Worm (Caenorhabditis elegans) whole organism, L1 larva: ENCODE results near the gene F28C6.9.
A peak's percentile ranks its signal among the peaks of the same experiment; 100 is the strongest.

Experiments used
- F16B12.6 ChIP-seq: fragments of 150-350 bp; optimal IDR thresholded peaks from 2 replicates; lab custom pipeline; 2014; ENCODE audit warnings: missing biosample characterization, missing genetic modification characterization
- alr-1 ChIP-seq: fragments of 200-800 bp; sonication (Bioruptor generic); optimal IDR thresholded peaks from 2 replicates; lab custom pipeline; 2018; ENCODE audit warnings: borderline replicate concordance, mild to moderate bottlenecking, missing genetic modification characterization, missing compliant biosample characterization
- ama-1 ChIP-seq: fragments of 150-350 bp; optimal IDR thresholded peaks from 2 replicates; lab custom pipeline; 2014
- blmp-1 ChIP-seq: fragments of 150-350 bp; optimal IDR thresholded peaks from 2 replicates; lab custom pipeline; 2014; ENCODE audit warnings: missing biosample characterization, missing genetic modification characterization
- ceh-63 ChIP-seq: fragments of 200-800 bp; sonication (Bioruptor generic); optimal IDR thresholded peaks from 2 replicates; lab custom pipeline; 2018; ENCODE audit warnings: mild to moderate bottlenecking, missing genetic modification characterization, missing compliant biosample characterization
- ceh-82 ChIP-seq, 3 experiments: fragments of 150-350 bp in 1 of 3; sonication (generic microtip) in 2 of 3; optimal IDR thresholded peaks; 2 replicates each; lab custom pipeline; 2014 to 2017; ENCODE audit warnings: missing biosample characterization in 3 of 3, missing genetic modification characterization in 3 of 3
- ceh-88 ChIP-seq: fragments of 200-800 bp; sonication (Bioruptor generic); IDR thresholded peaks from 2 replicates; pipeline ENCODE4 v1.3.6; 2022; ENCODE audit warnings: missing genetic modification characterization, missing compliant biosample characterization
- ceh-90 ChIP-seq: sonication (generic microtip); optimal IDR thresholded peaks from 2 replicates; lab custom pipeline; 2016; ENCODE audit warnings: missing genetic modification characterization, missing compliant biosample characterization
- dsc-1 ChIP-seq: sonication (generic microtip); optimal IDR thresholded peaks from 2 replicates; lab custom pipeline; 2016; ENCODE audit warnings: mild to moderate bottlenecking, missing genetic modification characterization, missing compliant biosample characterization
- efl-3 ChIP-seq: fragments of 200-800 bp; sonication (Bioruptor generic); optimal IDR thresholded peaks from 2 replicates; lab custom pipeline; 2018; ENCODE audit warnings: mild to moderate bottlenecking, missing genetic modification characterization, missing compliant biosample characterization
- egl-27 ChIP-seq, 2 experiments: fragments of 150-350 bp in 1 of 2; sonication (generic microtip); optimal IDR thresholded peaks; 3 replicates each; lab custom pipeline; 2017 to 2018; ENCODE audit warnings: missing biosample characterization in 2 of 2, missing genetic modification characterization in 2 of 2, missing genetic modification reagents in 2 of 2
- elt-2 ChIP-seq: sonication (generic microtip); optimal IDR thresholded peaks from 2 replicates; lab custom pipeline; 2016; ENCODE audit warnings: missing genetic modification characterization, mild to moderate bottlenecking, inconsistent platforms, missing compliant biosample characterization, missing genetic modification reagents
- ets-5 ChIP-seq: fragments of 200-800 bp; sonication (Bioruptor generic); IDR thresholded peaks from 2 replicates; pipeline ENCODE4 v1.3.6; 2022; ENCODE audit warnings: missing genetic modification characterization, missing compliant biosample characterization
- fkh-10 ChIP-seq: sonication (generic microtip); optimal IDR thresholded peaks from 2 replicates; lab custom pipeline; 2017; ENCODE audit warnings: missing biosample characterization, missing genetic modification reagents, missing genetic modification characterization
- fkh-4 ChIP-seq: sonication (generic microtip); optimal IDR thresholded peaks from 2 replicates; lab custom pipeline; 2016; ENCODE audit warnings: missing compliant biosample characterization, missing genetic modification characterization, borderline replicate concordance
- fkh-8 ChIP-seq: sonication (generic microtip); optimal IDR thresholded peaks from 2 replicates; lab custom pipeline; 2016; ENCODE audit warnings: mild to moderate bottlenecking, missing genetic modification characterization, missing compliant biosample characterization
- fos-1 ChIP-seq: fragments of 150-350 bp; optimal IDR thresholded peaks from 2 replicates; lab custom pipeline; 2014; ENCODE audit warnings: missing biosample characterization, missing genetic modification characterization
- hlh-4 ChIP-seq: sonication (generic microtip); optimal IDR thresholded peaks from 2 replicates; lab custom pipeline; 2016; ENCODE audit warnings: mild to moderate bottlenecking, missing genetic modification characterization, missing compliant biosample characterization
- hpl-2 ChIP-seq: fragments of 150-350 bp; optimal IDR thresholded peaks from 2 replicates; lab custom pipeline; 2014; ENCODE audit warnings: missing biosample characterization, missing genetic modification reagents, missing genetic modification characterization
- irx-1 ChIP-seq: sonication (generic microtip); optimal IDR thresholded peaks from 2 replicates; lab custom pipeline; 2016; ENCODE audit warnings: missing genetic modification characterization, missing compliant biosample characterization
- isw-1 ChIP-seq: fragments of 200-800 bp; sonication (Bioruptor generic); IDR thresholded peaks from 2 replicates; pipeline ENCODE4 v1.3.6; 2022; ENCODE audit warnings: missing genetic modification characterization, missing compliant biosample characterization
- lin-13 ChIP-seq: fragments of 150-350 bp; optimal IDR thresholded peaks from 2 replicates; lab custom pipeline; 2014; ENCODE audit warnings: missing biosample characterization, missing genetic modification reagents, missing genetic modification characterization
- lin-14 ChIP-seq: fragments of 200-800 bp; sonication (Bioruptor generic); optimal IDR thresholded peaks from 2 replicates; lab custom pipeline; 2018; ENCODE audit warnings: mild to moderate bottlenecking, missing genetic modification characterization, moderate library complexity, missing compliant biosample characterization
- lin-15B ChIP-seq: fragments of 150-350 bp; sonication (generic microtip); optimal IDR thresholded peaks from 3 replicates; lab custom pipeline; 2014; ENCODE audit warnings: missing biosample characterization, missing genetic modification characterization
- lin-35 ChIP-seq, 2 experiments: fragments of 150-350 bp; optimal IDR thresholded peaks; 2 replicates each; lab custom pipeline; 2014; ENCODE audit warnings: missing biosample characterization in 2 of 2, missing genetic modification characterization in 2 of 2, missing genetic modification reagents in 2 of 2
- lin-39 ChIP-seq: fragments of 150-350 bp; optimal IDR thresholded peaks from 2 replicates; lab custom pipeline; 2014; ENCODE audit warnings: missing biosample characterization, missing genetic modification reagents, missing genetic modification characterization
- lsy-2 ChIP-seq, 2 experiments: fragments of 150-350 bp; optimal IDR thresholded peaks; 2 replicates each; lab custom pipeline; 2014; ENCODE audit warnings: missing biosample characterization in 2 of 2, missing genetic modification characterization in 2 of 2
- mef-2 ChIP-seq: fragments of 150-350 bp; optimal IDR thresholded peaks from 2 replicates; lab custom pipeline; 2014; ENCODE audit warnings: missing biosample characterization, missing genetic modification characterization
- nhr-11 ChIP-seq: fragments of 150-350 bp; optimal IDR thresholded peaks from 2 replicates; lab custom pipeline; 2014; ENCODE audit warnings: missing biosample characterization, missing genetic modification characterization
- nhr-12 ChIP-seq: sonication (generic microtip); optimal IDR thresholded peaks from 2 replicates; lab custom pipeline; 2017; ENCODE audit warnings: missing biosample characterization, missing genetic modification characterization
- nhr-19 ChIP-seq: fragments of 200-800 bp; sonication (Bioruptor generic); conservative IDR thresholded peaks from 2 replicates; pipeline ENCODE4 v1.3.6; 2022; ENCODE audit warnings: missing genetic modification characterization, missing compliant biosample characterization
- nhr-20 ChIP-seq: sonication (generic microtip); optimal IDR thresholded peaks from 2 replicates; lab custom pipeline; 2016; ENCODE audit warnings: mild to moderate bottlenecking, missing genetic modification characterization, missing compliant biosample characterization
- nhr-47 ChIP-seq: sonication (generic microtip); optimal IDR thresholded peaks from 2 replicates; lab custom pipeline; 2016; ENCODE audit warnings: mild to moderate bottlenecking, missing genetic modification characterization, moderate library complexity, missing compliant biosample characterization
- nhr-71 ChIP-seq: sonication (generic microtip); optimal IDR thresholded peaks from 2 replicates; lab custom pipeline; 2016; ENCODE audit warnings: mild to moderate bottlenecking, missing genetic modification characterization, moderate library complexity, missing compliant biosample characterization
- nhr-84 ChIP-seq: sonication (generic microtip); optimal IDR thresholded peaks from 2 replicates; lab custom pipeline; 2017; ENCODE audit warnings: missing biosample characterization, missing genetic modification characterization
- nhr-85 ChIP-seq: sonication (generic microtip); peaks from one replicate; lab custom pipeline; 2016; ENCODE audit warnings: missing genetic modification characterization, inconsistent platforms, missing compliant biosample characterization
- pqm-1 ChIP-seq: sonication (generic microtip); optimal IDR thresholded peaks from 3 replicates; lab custom pipeline; 2017; ENCODE audit warnings: missing biosample characterization, missing genetic modification characterization
- skn-1 ChIP-seq: fragments of 150-350 bp; optimal IDR thresholded peaks from 2 replicates; lab custom pipeline; 2014; ENCODE audit warnings: missing biosample characterization, missing genetic modification characterization
- sox-4 ChIP-seq: sonication (generic microtip); optimal IDR thresholded peaks from 2 replicates; lab custom pipeline; 2016; ENCODE audit warnings: missing genetic modification characterization, missing compliant biosample characterization
- tbx-2 ChIP-seq: sonication (generic microtip); optimal IDR thresholded peaks from 2 replicates; lab custom pipeline; 2016; ENCODE audit warnings: missing genetic modification characterization, missing compliant biosample characterization
- tlp-1 ChIP-seq: fragments of 150-350 bp; optimal IDR thresholded peaks from 2 replicates; lab custom pipeline; 2014; ENCODE audit warnings: missing biosample characterization, missing genetic modification characterization
- unc-130 ChIP-seq: fragments of 150-350 bp; optimal IDR thresholded peaks from 2 replicates; lab custom pipeline; 2017; ENCODE audit warnings: missing biosample characterization, missing genetic modification characterization, inconsistent platforms
- unc-62 ChIP-seq: fragments of 150-350 bp; optimal IDR thresholded peaks from 2 replicates; lab custom pipeline; 2014; ENCODE audit warnings: missing biosample characterization, missing genetic modification reagents, missing genetic modification characterization
- unc-86 ChIP-seq: sonication (generic microtip); optimal IDR thresholded peaks from 2 replicates; lab custom pipeline; 2016; ENCODE audit warnings: missing genetic modification characterization, missing compliant biosample characterization
- vab-15 ChIP-seq: sonication (generic microtip); optimal IDR thresholded peaks from 2 replicates; lab custom pipeline; 2017; ENCODE audit warnings: missing genotype, mild to moderate bottlenecking, missing genetic modification characterization, missing compliant biosample characterization
- ztf-11 ChIP-seq, 2 experiments: sonication (generic microtip); optimal IDR thresholded peaks; 2 replicates each; lab custom pipeline; 2016 to 2017; ENCODE audit warnings: missing genetic modification characterization in 2 of 2, missing biosample characterization in 1 of 2, missing compliant biosample characterization in 1 of 2
- ztf-4 ChIP-seq: fragments of 150-350 bp; optimal IDR thresholded peaks from 2 replicates; lab custom pipeline; 2014; ENCODE audit warnings: missing biosample characterization, missing genetic modification characterization

F28C6.9 gene

DNA sequence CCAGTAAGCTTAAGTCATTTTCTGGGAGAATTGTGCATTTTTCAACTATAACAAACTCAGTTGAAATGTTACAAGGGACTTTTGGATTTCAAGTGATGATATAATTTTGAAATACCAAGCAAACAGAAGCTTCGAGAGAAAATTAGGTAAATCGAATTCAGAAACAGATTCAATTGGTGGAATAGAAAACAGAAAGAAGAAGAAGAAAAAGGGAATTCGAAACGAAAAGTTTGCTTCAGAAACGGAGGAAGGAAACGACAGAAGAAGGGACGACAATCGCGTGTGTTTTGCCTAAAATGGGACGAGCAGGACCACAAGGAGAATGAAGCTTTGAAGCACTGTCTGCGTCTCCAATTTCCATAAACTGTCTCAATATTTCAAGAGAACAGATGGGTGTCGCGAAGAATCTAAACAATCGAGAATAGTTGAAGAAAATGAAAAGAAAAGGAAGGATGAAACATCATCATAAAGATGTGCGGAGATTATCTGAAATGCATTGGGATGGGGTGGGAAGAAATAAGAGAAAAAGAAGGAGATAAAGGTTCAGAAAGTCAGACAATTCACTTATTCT, 22.2 kb downstream of the F28C6.9 start (continued):
- TF ChIP-seq elt-2: no peak
- no peak for TF ChIP-seq pqm-1 (tag; lab: Kevin White, UChicago)
- no peak for TF ChIP-seq dsc-1 (tag; lab: Kevin White, UChicago)
- peak; percentile 14 for TF ChIP-seq blmp-1
- TF ChIP-seq F16B12.6: no peak
- TF ChIP-seq nhr-12 (tag; lab: Kevin White, UChicago): no peak
- TF ChIP-seq tbx-2: peak; percentile 39
- TF ChIP-seq fkh-10 (GFP tag; lab: Kevin White, UChicago): peak; percentile 14

DNA sequence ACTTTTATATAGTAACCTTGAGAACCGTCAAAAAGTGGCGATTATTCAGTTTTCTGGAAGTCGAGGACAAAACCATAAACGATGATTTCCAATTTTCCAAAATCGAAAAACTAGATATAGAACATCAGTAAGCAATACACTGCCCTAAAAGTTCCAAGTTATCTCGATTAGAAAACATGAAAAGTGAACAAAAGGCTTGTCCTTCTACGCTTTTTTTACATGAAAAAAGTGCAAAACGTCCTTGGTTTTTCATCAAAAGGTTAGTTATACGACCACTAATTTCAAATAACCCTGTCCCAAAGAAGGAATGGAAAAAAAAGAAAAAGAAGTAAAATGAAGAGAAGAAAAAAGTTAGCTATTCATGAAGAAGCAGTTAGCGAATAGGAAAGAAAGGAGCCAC, 24.1 kb downstream of the F28C6.9 start:
- no peak for TF ChIP-seq unc-62 (GFP tag; lab: Kevin White, UChicago)
- TF ChIP-seq ets-5 (GFP tag; lab: Robert Waterston, UW): no peak
- no peak for TF ChIP-seq nhr-71 (tag; lab: Kevin White, UChicago)
- no peak for TF ChIP-seq nhr-47 (tag; lab: Kevin White, UChicago)
- no peak for TF ChIP-seq lsy-2 (tag; optimal IDR thresholded peaks at IDR 0.05; lab: Kevin White, UChicago)
- no peak for TF ChIP-seq nhr-84 (tag; lab: Kevin White, UChicago)
- TF ChIP-seq efl-3 (GFP tag; lab: Kevin White, UChicago): no peak
- TF ChIP-seq vab-15 (tag; lab: Kevin White, UChicago): no peak
- TF ChIP-seq unc-130 (tag; lab: Kevin White, UChicago): no peak
- no peak for TF ChIP-seq isw-1 (GFP tag; lab: Robert Waterston, UW)
- no peak for TF ChIP-seq lin-39 (tag; lab: Kevin White, UChicago)
- TF ChIP-seq ceh-63 (GFP tag; lab: Kevin White, UChicago): no peak
- TF ChIP-seq nhr-20 (tag; lab: Kevin White, UChicago): no peak
- no peak for TF ChIP-seq ceh-90
- no peak for TF ChIP-seq unc-86 (tag; lab: Kevin White, UChicago)
- TF ChIP-seq ceh-82 (tag; optimal IDR thresholded peaks at IDR 0.05; lab: Kevin White, UChicago): no peak
- no peak for TF ChIP-seq hpl-2 (GFP tag; lab: Kevin White, UChicago)
- no peak for TF ChIP-seq blmp-1

DNA sequence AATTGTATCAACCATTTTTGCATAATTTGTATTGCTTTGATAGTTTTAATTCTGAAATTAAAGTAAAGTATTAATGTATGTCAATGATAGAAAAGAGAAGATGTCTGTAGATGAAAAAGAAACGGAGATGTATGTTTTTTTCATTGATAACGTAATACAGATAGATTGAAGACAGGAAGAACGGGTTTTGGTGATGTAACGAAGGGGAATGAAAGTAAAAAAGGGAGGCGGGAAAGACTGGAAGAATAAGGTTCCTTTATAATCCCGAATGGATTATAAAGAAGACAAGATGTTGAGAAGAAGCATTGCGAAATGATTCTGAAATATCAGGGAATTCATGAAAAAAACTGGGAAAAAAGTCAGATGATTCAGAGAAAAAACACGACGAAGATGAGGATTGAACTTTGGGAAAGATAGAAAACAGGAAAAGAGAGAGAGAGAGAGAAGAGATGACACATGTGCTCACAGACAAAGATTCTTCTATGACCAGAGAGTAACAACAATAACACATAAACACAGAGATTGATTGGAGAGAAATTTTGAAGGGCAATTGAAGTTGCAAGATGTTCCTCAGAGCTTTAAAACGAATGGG, 24.9 kb downstream of the F28C6.9 start, which contains the start of gene F54C9.11:
TSS of gene F54C9.11 (minus strand) at position 51 of the 592 bp plus-strand sequence.
- TF ChIP-seq irx-1 (tag; lab: Kevin White, UChicago) (no peak), nhr-85 (tag; lab: Kevin White, UChicago) (no peak), lin-39 (tag; lab: Kevin White, UChicago) (no peak), nhr-47 (tag; lab: Kevin White, UChicago) (no peak), skn-1 (tag; lab: Kevin White, UChicago) (no peak), ceh-88 (GFP tag; lab: Robert Waterston, UW) (no peak), lin-13 (GFP tag; lab: Kevin White, UChicago) (no peak), nhr-11 (tag; lab: Kevin White, UChicago) (no peak), dsc-1 (tag; lab: Kevin White, UChicago) (no peak), ceh-90 (no peak), ztf-11 (tag; optimal IDR thresholded peaks at IDR 0.05; lab: Kevin White, UChicago) (no peak), efl-3 (GFP tag; lab: Kevin White, UChicago) (no peak), nhr-71 (tag; lab: Kevin White, UChicago) (peak; percentile 62), fos-1 (tag; lab: Kevin White, UChicago) (no peak), F16B12.6 (no peak), fkh-10 (GFP tag; lab: Kevin White, UChicago) (no peak), nhr-19 (no peak), blmp-1 (peak; percentile 64), lin-35 (GFP tag; optimal IDR thresholded peaks at IDR 0.05; lab: Kevin White, UChicago) (peak in 1 of 2 experiments; percentile 14), fkh-4 (no peak), lin-15B (tag; lab: Kevin White, UChicago) (no peak), ceh-82 (tag; optimal IDR thresholded peaks at IDR 0.05; lab: Kevin White, UChicago) (no peak), ztf-4 (peak; percentile 30), hlh-4 (no peak), lin-14 (GFP tag; lab: Kevin White, UChicago) (peak; percentile 73), unc-62 (GFP tag; lab: Kevin White, UChicago) (no peak), sox-4 (no peak), egl-27 (tag; optimal IDR thresholded peaks at IDR 0.05; lab: Kevin White, UChicago) (no peak), alr-1 (no peak), fkh-8 (tag; lab: Kevin White, UChicago) (no peak), ets-5 (GFP tag; lab: Robert Waterston, UW) (no peak), ama-1 (lab: Kevin White, UChicago) (no peak), tlp-1 (tag; lab: Kevin White, UChicago) (no peak), mef-2 (tag; lab: Kevin White, UChicago) (no peak)
